Comparison of ENCODE assay signal across 4 worm cellular contexts in the genomic region with DNA sequence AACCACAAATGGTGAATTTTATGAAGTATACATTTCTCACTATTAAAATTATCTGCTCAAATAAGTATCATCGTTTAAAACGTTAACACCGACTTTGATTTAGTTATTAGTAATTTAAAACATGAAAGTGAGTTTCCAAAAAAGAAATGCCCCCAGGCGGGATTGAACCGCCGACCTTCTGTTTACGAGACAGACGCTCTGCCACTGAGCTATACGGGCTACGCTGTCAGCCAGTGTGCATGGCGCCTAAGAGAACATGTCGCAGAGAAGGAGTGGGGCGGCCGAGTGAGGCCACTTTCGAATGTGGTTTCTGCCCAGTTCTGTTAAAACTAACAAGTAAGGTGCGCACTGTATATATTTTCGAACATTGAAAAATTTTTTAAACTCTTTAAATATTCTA.
TF ChIP-seq lines count a peak whose summit lies in the region.

No protein-coding gene starts in this region.

TF ChIP-seq in whole organism, L2 larva, 48 proteins besides CTCF, POLR2A, EP300 and RAD21 (continues in another document):
- TF ChIP-seq ZK546.5 (tag; optimal IDR thresholded peaks at IDR 0.05; lab: Kevin White, UChicago), result no peak
- peak; percentile 26 for TF ChIP-seq crh-2 (tag; optimal IDR thresholded peaks at IDR 0.05; lab: Kevin White, UChicago)
- TF ChIP-seq egl-27 (tag; optimal IDR thresholded peaks at IDR 0.05; lab: Kevin White, UChicago), result peak; percentile 20
- no peak for TF ChIP-seq unc-39 (tag; optimal IDR thresholded peaks at IDR 0.05; lab: Kevin White, UChicago)
- TF ChIP-seq nhr-129 (tag; optimal IDR thresholded peaks at IDR 0.05; lab: Kevin White, UChicago), result peak; percentile 58
- no peak for TF ChIP-seq nhr-23 (tag; optimal IDR thresholded peaks at IDR 0.05; lab: Kevin White, UChicago)
- no peak for TF ChIP-seq gmeb-1 (tag; optimal IDR thresholded peaks at IDR 0.05; lab: Kevin White, UChicago)
- TF ChIP-seq unc-55 (GFP tag; optimal IDR thresholded peaks at IDR 0.05; lab: Kevin White, UChicago), result peak; percentile 48
- no peak for TF ChIP-seq lin-39 (tag; optimal IDR thresholded peaks at IDR 0.05; lab: Kevin White, UChicago)
- peak; percentile 53 for TF ChIP-seq lin-13 (GFP tag; optimal IDR thresholded peaks at IDR 0.05; lab: Kevin White, UChicago)
- no peak for TF ChIP-seq snpc-4 (tag; optimal IDR thresholded peaks at IDR 0.05; lab: Kevin White, UChicago)
- TF ChIP-seq peb-1 (tag; optimal IDR thresholded peaks at IDR 0.05; lab: Kevin White, UChicago), result no peak
- peak; percentile 36 for TF ChIP-seq sma-3 (GFP tag; optimal IDR thresholded peaks at IDR 0.05; lab: Kevin White, UChicago)
- TF ChIP-seq sma-9 (GFP tag; optimal IDR thresholded peaks at IDR 0.05; lab: Kevin White, UChicago), result peak; percentile 60
- no peak for TF ChIP-seq sma-9 (tag; optimal IDR thresholded peaks at IDR 0.05; lab: Kevin White, UChicago)
- no peak for TF ChIP-seq elt-1 (tag; optimal IDR thresholded peaks at IDR 0.05; lab: Kevin White, UChicago)
- TF ChIP-seq F13H6.1 (tag; optimal IDR thresholded peaks at IDR 0.05; lab: Kevin White, UChicago), result peak; percentile 30
- TF ChIP-seq lsy-2 (tag; optimal IDR thresholded peaks at IDR 0.05; lab: Kevin White, UChicago), result peak in 1 of 2 experiments; percentile 24
- TF ChIP-seq fos-1 (tag; optimal IDR thresholded peaks at IDR 0.05; lab: Kevin White, UChicago), result peak; percentile 21
- peak; percentile 7 for TF ChIP-seq C34F6.9 (tag; optimal IDR thresholded peaks at IDR 0.05; lab: Kevin White, UChicago)
- TF ChIP-seq mab-5 (tag; optimal IDR thresholded peaks at IDR 0.05; lab: Kevin White, UChicago), result no peak
- TF ChIP-seq blmp-1 (tag; optimal IDR thresholded peaks at IDR 0.05; lab: Kevin White, UChicago; ENCODE audit: insufficient read depth), result no peak

TF ChIP-seq in whole organism, L4 larva, 104 proteins besides CTCF, POLR2A, EP300 and RAD21 (continues in another document):
- TF ChIP-seq mep-1 (tag; optimal IDR thresholded peaks at IDR 0.05; lab: Kevin White, UChicago) (no peak), egl-43 (GFP tag; IDR thresholded peaks at IDR 0.05; lab: Robert Waterston, UW) (peak; percentile 94), lin-13 (GFP tag; optimal IDR thresholded peaks at IDR 0.05; lab: Kevin White, UChicago) (peak; percentile 27), ztf-11 (tag; optimal IDR thresholded peaks at IDR 0.05; lab: Kevin White, UChicago) (no peak), fos-1 (tag; optimal IDR thresholded peaks at IDR 0.05; lab: Kevin White, UChicago) (no peak), Y5F2A.4 (GFP tag; optimal IDR thresholded peaks at IDR 0.05; lab: Kevin White, UChicago) (peak; percentile 69), ctbp-1 (GFP tag; IDR thresholded peaks at IDR 0.05; lab: Robert Waterston, UW) (peak; percentile 74), lsy-2 (tag; optimal IDR thresholded peaks at IDR 0.05; lab: Kevin White, UChicago) (no peak), nhr-42 (GFP tag; IDR thresholded peaks at IDR 0.05; lab: Robert Waterston, UW) (peak; percentile 86), pqm-1 (tag; optimal IDR thresholded peaks at IDR 0.05; lab: Kevin White, UChicago) (no peak), dmd-9 (GFP tag; IDR thresholded peaks at IDR 0.05; lab: Robert Waterston, UW) (peak; percentile 75), sdz-12 (GFP tag; optimal IDR thresholded peaks at IDR 0.05; lab: Kevin White, UChicago) (peak; percentile 42), dmd-6 (GFP tag; IDR thresholded peaks at IDR 0.05; lab: Robert Waterston, UW) (peak; percentile 66; the same call in 1 of the 2 replicates), unc-62 (GFP tag; optimal IDR thresholded peaks at IDR 0.05 in 1 of 2; lab: Kevin White, UChicago) (no peak), unc-62 (tag; optimal IDR thresholded peaks at IDR 0.05; lab: Kevin White, UChicago) (no peak), T20F7.1 (GFP tag; optimal IDR thresholded peaks at IDR 0.05; lab: Kevin White, UChicago) (no peak), daf-8 (GFP tag; IDR thresholded peaks at IDR 0.05; lab: Robert Waterston, UW) (0 out of 2 replicates have a peak, but pooled peaks have one; percentile 60), pha-4 (GFP tag; IDR thresholded peaks at IDR 0.05; lab: Robert Waterston, UW) (peak; percentile 87), pha-4 (tag; optimal IDR thresholded peaks at IDR 0.05; lab: Kevin White, UChicago) (no peak), arid-1 (GFP tag; conservative IDR thresholded peaks at IDR 0.05; lab: Robert Waterston, UW) (peak; percentile 54; the same call in 1 of the 2 replicates), spr-3 (GFP tag; optimal IDR thresholded peaks at IDR 0.05; lab: Kevin White, UChicago) (peak; percentile 58), snpc-4 (tag; optimal IDR thresholded peaks at IDR 0.05; lab: Kevin White, UChicago) (no peak)

TF ChIP-seq in whole organism, late embryonic, 69 proteins besides CTCF, POLR2A, EP300 and RAD21 (continues in another document):
- TF ChIP-seq tbx-2 (tag; optimal IDR thresholded peaks at IDR 0.05; lab: Kevin White, UChicago) (peak; percentile 54), unc-86 (tag; optimal IDR thresholded peaks at IDR 0.05; lab: Kevin White, UChicago) (peak; percentile 54), pat-9 (tag; optimal IDR thresholded peaks at IDR 0.05; lab: Kevin White, UChicago) (peak; percentile 63), hlh-8 (tag; optimal IDR thresholded peaks at IDR 0.05; lab: Kevin White, UChicago) (peak; percentile 8), pqm-1 (tag; optimal IDR thresholded peaks at IDR 0.05; lab: Kevin White, UChicago) (no peak), F13H6.1 (tag; optimal IDR thresholded peaks at IDR 0.05; lab: Kevin White, UChicago) (no peak), ahr-1 (tag; optimal IDR thresholded peaks at IDR 0.05; lab: Kevin White, UChicago) (peak; percentile 19), ets-4 (tag; optimal IDR thresholded peaks at IDR 0.05; lab: Kevin White, UChicago) (peak; percentile 2), lin-11 (tag; optimal IDR thresholded peaks at IDR 0.05; lab: Kevin White, UChicago) (peak; percentile 44), gmeb-2 (tag; optimal IDR thresholded peaks at IDR 0.05; lab: Kevin White, UChicago) (no peak), ceh-22 (tag; optimal IDR thresholded peaks at IDR 0.05; lab: Kevin White, UChicago) (no peak), C08G9.2 (tag; optimal IDR thresholded peaks at IDR 0.05; lab: Kevin White, UChicago) (peak; percentile 47), hlh-15 (tag; optimal IDR thresholded peaks at IDR 0.05; lab: Kevin White, UChicago) (peak; percentile 21), ama-1 (optimal IDR thresholded peaks at IDR 0.05; lab: Kevin White, UChicago) (no peak), ceh-31 (tag; optimal IDR thresholded peaks at IDR 0.05; lab: Kevin White, UChicago) (peak; percentile 52), pha-2 (tag; optimal IDR thresholded peaks at IDR 0.05; lab: Kevin White, UChicago) (peak; percentile 56), nfya-1 (tag; optimal IDR thresholded peaks at IDR 0.05; lab: Kevin White, UChicago) (no peak), hlh-13 (GFP tag; optimal IDR thresholded peaks at IDR 0.05; lab: Kevin White, UChicago) (no peak), lim-6 (tag; optimal IDR thresholded peaks at IDR 0.05; lab: Kevin White, UChicago) (no peak), odd-2 (tag; optimal IDR thresholded peaks at IDR 0.05; lab: Kevin White, UChicago) (no peak), nhr-232 (tag; optimal IDR thresholded peaks at IDR 0.05; lab: Kevin White, UChicago) (peak; percentile 23), unc-3 (GFP tag; conservative IDR thresholded peaks at IDR 0.05; lab: Robert Waterston, UW) (peak; percentile 67; the same call in 1 of the 2 replicates), unc-3 (tag; optimal IDR thresholded peaks at IDR 0.05; lab: Kevin White, UChicago) (peak; percentile 55), K02D7.2 (tag; optimal IDR thresholded peaks at IDR 0.05; lab: Kevin White, UChicago) (no peak), ceh-34 (tag; optimal IDR thresholded peaks at IDR 0.05; lab: Kevin White, UChicago) (peak; percentile 73)

TF ChIP-seq in whole organism, mixed stage, embryonic, 35 proteins besides CTCF, POLR2A, EP300 and RAD21:
- TF ChIP-seq sptf-1 (tag; optimal IDR thresholded peaks at IDR 0.05; lab: Kevin White, UChicago) (peak; percentile 87), ztf-11 (tag; optimal IDR thresholded peaks at IDR 0.05; lab: Kevin White, UChicago) (no peak), ces-1 (GFP tag; optimal IDR thresholded peaks at IDR 0.05; lab: Kevin White, UChicago) (peak; percentile 42), ceh-43 (GFP tag; optimal IDR thresholded peaks at IDR 0.05; lab: Kevin White, UChicago) (peak; percentile 41), pha-4 (tag; optimal IDR thresholded peaks at IDR 0.05; lab: Kevin White, UChicago) (peak; percentile 41), unc-39 (tag; optimal IDR thresholded peaks at IDR 0.05; lab: Kevin White, UChicago) (no peak), mep-1 (tag; optimal IDR thresholded peaks at IDR 0.05; lab: Kevin White, UChicago) (peak; percentile 16), sem-2 (GFP tag; optimal IDR thresholded peaks at IDR 0.05; lab: Kevin White, UChicago) (peak; percentile 70), unc-62 (GFP tag; optimal IDR thresholded peaks at IDR 0.05; lab: Kevin White, UChicago) (no peak), M03D4.4 (tag; optimal IDR thresholded peaks at IDR 0.05; lab: Kevin White, UChicago) (peak; percentile 80), mls-2 (tag; optimal IDR thresholded peaks at IDR 0.05; lab: Kevin White, UChicago) (peak; percentile 73), tbx-8 (GFP tag; optimal IDR thresholded peaks at IDR 0.05; lab: Kevin White, UChicago) (peak; percentile 28), ham-2 (GFP tag; optimal IDR thresholded peaks at IDR 0.05; lab: Kevin White, UChicago) (peak; percentile 62), drap-1 (GFP tag; optimal IDR thresholded peaks at IDR 0.05; lab: Kevin White, UChicago) (peak; percentile 85), flh-1 (GFP tag; optimal IDR thresholded peaks at IDR 0.05; lab: Kevin White, UChicago) (no peak), lin-32 (GFP tag; optimal IDR thresholded peaks at IDR 0.05; lab: Kevin White, UChicago) (peak; percentile 41), cnd-1 (tag; optimal IDR thresholded peaks at IDR 0.05; lab: Kevin White, UChicago) (peak; percentile 85), unc-120 (tag; optimal IDR thresholded peaks at IDR 0.05; lab: Kevin White, UChicago; ENCODE audit: poor library complexity, severe bottlenecking) (peak; percentile 75), lsy-2 (tag; optimal IDR thresholded peaks at IDR 0.05; lab: Kevin White, UChicago) (no peak), nhr-28 (tag; optimal IDR thresholded peaks at IDR 0.05; lab: Kevin White, UChicago) (no peak), ceh-83 (GFP tag; optimal IDR thresholded peaks at IDR 0.05; lab: Kevin White, UChicago) (peak; percentile 69), bed-3 (GFP tag; optimal IDR thresholded peaks at IDR 0.05; lab: Kevin White, UChicago) (peak; percentile 65)
